Worm (Caenorhabditis elegans): Measurements from ENCODE around the gene gcc-2.
A peak's percentile ranks its signal among the peaks of the same experiment; 100 is the strongest.

ce11 chrIII:9717243-9717642 lies 44.7 kb downstream of the gcc-2 start:
- TF ChIP-seq ceh-16 (tag; optimal IDR thresholded peaks at IDR 0.05) (no peak), nhr-77 (tag; optimal IDR thresholded peaks at IDR 0.05) (peak; percentile 34), nhr-237 (tag; optimal IDR thresholded peaks at IDR 0.05) (no peak)
